Worm (Caenorhabditis elegans): Measurements from ENCODE around the gene srv-26.
A peak's percentile ranks its signal among the peaks of the same experiment; 100 is the strongest.

Gene srv-26

ce11 chrIV:6336748-6337147 lies 35.1 kb upstream of the srv-26 start (continued):
- TF ChIP-seq nhr-90 (tag; optimal IDR thresholded peaks at IDR 0.05; ENCODE audit: poor library complexity) (peak; percentile 97), nhr-12 (tag; optimal IDR thresholded peaks at IDR 0.05) (no peak)

ce11 chrIV:6335908-6336307 lies 34.2 kb upstream of the srv-26 start, which contains the start of gene mif-4:
Gene mif-4 (minus strand): TSS chrIV:6335994.
- TF ChIP-seq mdl-1 (tag; optimal IDR thresholded peaks at IDR 0.05), result peak in 1 of 2 experiments; percentile 9
- peak; percentile 31 for TF ChIP-seq blmp-1 (tag; optimal IDR thresholded peaks at IDR 0.05)
- TF ChIP-seq lin-14 (GFP tag; optimal IDR thresholded peaks at IDR 0.05), result peak; percentile 56
- TF ChIP-seq mep-1 (tag; optimal IDR thresholded peaks at IDR 0.05), result peak; percentile 14
- TF ChIP-seq aha-1 (tag; optimal IDR thresholded peaks at IDR 0.05), result no peak
- no peak for TF ChIP-seq lin-39 (tag; optimal IDR thresholded peaks at IDR 0.05)
- TF ChIP-seq hpl-2 (GFP tag; optimal IDR thresholded peaks at IDR 0.05), result no peak

DNA sequence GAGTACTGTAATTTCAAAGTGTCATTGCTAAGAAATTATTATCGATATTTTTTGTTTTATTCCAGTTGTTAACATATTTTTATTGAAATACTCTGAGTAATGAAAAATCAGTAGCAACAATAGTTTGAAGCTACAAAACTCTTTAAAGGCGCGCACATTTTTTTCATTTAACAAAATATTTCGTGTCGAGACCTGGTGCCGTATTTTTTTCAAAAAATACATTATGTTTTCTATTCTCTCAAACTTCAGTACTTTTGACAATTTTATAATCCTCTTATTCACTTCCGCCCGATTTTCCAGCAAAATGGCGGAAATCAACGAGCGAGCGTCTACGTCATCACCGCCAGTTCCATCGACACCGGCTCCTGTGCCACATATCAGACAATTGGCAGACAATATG lies 32.3 kb upstream of the srv-26 start, which contains the start of gene blos-2:
TSS of gene blos-2 (plus strand) at position 301 of the 400 bp plus-strand sequence.
- TF ChIP-seq fkh-10 (GFP tag; optimal IDR thresholded peaks at IDR 0.05) (no peak), nhr-19 (GFP tag; conservative IDR thresholded peaks at IDR 0.05) (0 out of 2 replicates have a peak, but pooled peaks have one; percentile 5)

DNA sequence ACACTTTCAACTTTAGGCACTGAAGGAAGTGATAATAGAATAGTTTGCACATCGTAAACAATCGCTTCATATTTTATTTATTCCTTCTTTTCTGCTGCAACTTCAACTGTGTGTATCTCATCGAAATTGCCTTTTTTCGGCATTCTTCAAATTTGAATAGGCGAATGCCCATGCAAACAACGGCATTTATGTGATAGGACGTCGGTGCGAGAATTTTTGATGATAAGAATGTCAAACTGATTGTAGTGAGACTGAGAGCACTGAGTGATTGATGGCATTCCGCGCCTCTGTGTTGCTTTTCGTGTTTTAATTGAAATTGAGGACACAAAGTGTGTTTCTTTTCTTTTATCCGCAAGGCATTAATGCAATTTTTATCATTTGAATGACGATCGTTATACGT lies 29.1 kb upstream of the srv-26 start:
- TF ChIP-seq sox-4 (tag; optimal IDR thresholded peaks at IDR 0.05), result no peak
- TF ChIP-seq elt-2 (tag; optimal IDR thresholded peaks at IDR 0.05), result peak; percentile 12
- TF ChIP-seq fkh-8 (tag; optimal IDR thresholded peaks at IDR 0.05), result no peak
- TF ChIP-seq unc-130 (tag; optimal IDR thresholded peaks at IDR 0.05), result no peak
- TF ChIP-seq lin-14 (GFP tag; optimal IDR thresholded peaks at IDR 0.05), result peak; percentile 26
- TF ChIP-seq xbp-1 (tag; optimal IDR thresholded peaks at IDR 0.05), result no peak

ce11 chrIV:6329339-6329738 lies 27.7 kb upstream of the srv-26 start, which contains the start of gene seu-1:
Gene seu-1 (plus strand): TSS chrIV:6329639.
- TF ChIP-seq efl-1 (optimal IDR thresholded peaks at IDR 0.05), result no peak
- peak in 1 of 2 experiments; percentile 65 for TF ChIP-seq efl-1 (GFP tag; optimal IDR thresholded peaks at IDR 0.05 in 1 of 2)
- no peak for TF ChIP-seq sptf-1 (tag; optimal IDR thresholded peaks at IDR 0.05)

- TF ChIP-seq egl-13 (tag; optimal IDR thresholded peaks at IDR 0.05) (no peak), mab-9 (GFP tag; IDR thresholded peaks at IDR 0.05) (no peak), dsc-1 (tag; optimal IDR thresholded peaks at IDR 0.05) (no peak), snu-23 (GFP tag; optimal IDR thresholded peaks at IDR 0.05) (no peak), nhr-84 (tag; optimal IDR thresholded peaks at IDR 0.05) (no peak), nhr-11 (tag; optimal IDR thresholded peaks at IDR 0.05) (no peak), isw-1 (GFP tag; IDR thresholded peaks at IDR 0.05) (no peak), fkh-4 (tag; optimal IDR thresholded peaks at IDR 0.05; ENCODE audit: borderline replicate concordance) (no peak), blmp-1 (tag; optimal IDR thresholded peaks at IDR 0.05) (no peak), ztf-4 (tag; optimal IDR thresholded peaks at IDR 0.05) (no peak), elt-3 (tag; optimal IDR thresholded peaks at IDR 0.05) (no peak), lin-14 (GFP tag; optimal IDR thresholded peaks at IDR 0.05) (no peak)
Measured at ce11 chrIV:6328198-6328597, 26.5 kb upstream of the srv-26 start.

- TF ChIP-seq lin-35 (GFP tag; optimal IDR thresholded peaks at IDR 0.05) (peak; percentile 12 to 32), efl-1 (optimal IDR thresholded peaks at IDR 0.05) (peak; percentile 9 to 26), efl-1 (GFP tag; optimal IDR thresholded peaks at IDR 0.05 in 1 of 2) (peak; percentile 29 to 92), blmp-1 (tag; optimal IDR thresholded peaks at IDR 0.05) (peak; percentile 21), dpl-1 (GFP tag; optimal IDR thresholded peaks at IDR 0.05) (peak in 1 of 3 experiments; percentile 43), lsy-2 (tag; optimal IDR thresholded peaks at IDR 0.05) (peak in 1 of 2 experiments; percentile 65), elt-2 (tag; optimal IDR thresholded peaks at IDR 0.05) (peak; percentile 5), grh-1 (GFP tag; IDR thresholded peaks at IDR 0.05) (no peak), lin-14 (GFP tag; optimal IDR thresholded peaks at IDR 0.05) (peak; percentile 44), F16B12.6 (tag; optimal IDR thresholded peaks at IDR 0.05) (no peak)
Measured at ce11 chrIV:6327363-6328015, 25.8 kb upstream of the srv-26 start.
